Fruit fly (Drosophila melanogaster): ENCODE data around the gene Wdr37.

Wdr37 gene

dm6 chr3R:18448059-18448979 lies 45.8 kb upstream of the Wdr37 start (continued):
- TF ChIP-seq Neu2 (GFP tag; optimal IDR thresholded peaks at IDR 0.05; ENCODE audit: borderline replicate concordance): no peak
- TF ChIP-seq Lhr (GFP tag; optimal IDR thresholded peaks at IDR 0.05): no peak
- TF ChIP-seq CG12104 (GFP tag; optimal IDR thresholded peaks at IDR 0.05): no peak
- no peak for TF ChIP-seq hbn (GFP tag; IDR thresholded peaks at IDR 0.05; ENCODE audit: partially characterized antibody)
- no peak for TF ChIP-seq bsh (GFP tag; optimal IDR thresholded peaks at IDR 0.05)
- TF ChIP-seq CG12659 (GFP tag; optimal IDR thresholded peaks at IDR 0.05): peak; percentile 7
- TF ChIP-seq CG6654 (GFP tag; optimal IDR thresholded peaks at IDR 0.05): no peak
- TF ChIP-seq CG12942 (GFP tag; optimal IDR thresholded peaks at IDR 0.05): no peak
- no peak for TF ChIP-seq tna (GFP tag; IDR thresholded peaks at IDR 0.05; ENCODE audit: partially characterized antibody)
- no peak for TF ChIP-seq HLH4C (GFP tag; IDR thresholded peaks at IDR 0.05; ENCODE audit: partially characterized antibody)
- no peak for TF ChIP-seq ems (GFP tag; optimal IDR thresholded peaks at IDR 0.05)
- no peak for TF ChIP-seq sens (GFP tag)
- peak; percentile 45 for TF ChIP-seq Dek (tag; optimal IDR thresholded peaks at IDR 0.05)
- peak; percentile 57 for TF ChIP-seq CG30403 (GFP tag; optimal IDR thresholded peaks at IDR 0.05)
- TF ChIP-seq dan (GFP tag; IDR thresholded peaks at IDR 0.05): no peak
- TF ChIP-seq pzg (GFP tag; optimal IDR thresholded peaks at IDR 0.05): no peak
- TF ChIP-seq CG13775 (GFP tag; optimal IDR thresholded peaks at IDR 0.05): peak; percentile 46
- TF ChIP-seq sens-2 (GFP tag; IDR thresholded peaks at IDR 0.05): no peak
- peak; percentile 20 for TF ChIP-seq vfl (GFP tag; optimal IDR thresholded peaks at IDR 0.05)
- no peak for TF ChIP-seq da (GFP tag; optimal IDR thresholded peaks at IDR 0.05)
- TF ChIP-seq CG18262 (tag; optimal IDR thresholded peaks at IDR 0.05): no peak
- TF ChIP-seq dpn (GFP tag; optimal IDR thresholded peaks at IDR 0.05): peak in 1 of 2 experiments; percentile 32
- TF ChIP-seq CG16863 (GFP tag; optimal IDR thresholded peaks at IDR 0.05): no peak
- TF ChIP-seq Pdp1 (GFP tag; optimal IDR thresholded peaks at IDR 0.05): no peak
- TF ChIP-seq dm (GFP tag; optimal IDR thresholded peaks at IDR 0.05): no peak
- TF ChIP-seq Myb (GFP tag; optimal IDR thresholded peaks at IDR 0.05): peak; percentile 40
- TF ChIP-seq CG9727 (GFP tag; optimal IDR thresholded peaks at IDR 0.05): peak; percentile 57
- TF ChIP-seq NfI (GFP tag; optimal IDR thresholded peaks at IDR 0.05): no peak
- peak; percentile 32 for TF ChIP-seq tio (GFP tag; optimal IDR thresholded peaks at IDR 0.05)
- peak; percentile 50; the same call in 1 of the 2 replicates for TF ChIP-seq CG32532 (GFP tag; IDR thresholded peaks at IDR 0.05)
- no peak for TF ChIP-seq Rx (GFP tag; IDR thresholded peaks at IDR 0.05)
- no peak for TF ChIP-seq CG8478 (optimal IDR thresholded peaks at IDR 0.05)
- TF ChIP-seq stwl (tag; optimal IDR thresholded peaks at IDR 0.05): no peak
- no peak for TF ChIP-seq Elba2 (GFP tag; optimal IDR thresholded peaks at IDR 0.05)
- TF ChIP-seq CG8359 (GFP tag; optimal IDR thresholded peaks at IDR 0.05; ENCODE audit: borderline replicate concordance): no peak
- no peak for TF ChIP-seq exex (tag; optimal IDR thresholded peaks at IDR 0.05)
- TF ChIP-seq ind (GFP tag; optimal IDR thresholded peaks at IDR 0.05): peak; percentile 26
- no peak for TF ChIP-seq Ada2b (GFP tag; IDR thresholded peaks at IDR 0.05)
- peak; percentile 67 for TF ChIP-seq Usf (GFP tag; optimal IDR thresholded peaks at IDR 0.05)
- TF ChIP-seq lilli (GFP tag; optimal IDR thresholded peaks at IDR 0.05): peak; percentile 70
- TF ChIP-seq Camta (GFP tag; optimal IDR thresholded peaks at IDR 0.05): no peak
- TF ChIP-seq otp (GFP tag; IDR thresholded peaks at IDR 0.05): no peak
- TF ChIP-seq gt (GFP tag; IDR thresholded peaks at IDR 0.05): no peak
- TF ChIP-seq Antp (GFP tag; optimal IDR thresholded peaks at IDR 0.05): no peak
- peak; percentile 34 for TF ChIP-seq maf-S (GFP tag; optimal IDR thresholded peaks at IDR 0.05)
- no peak for TF ChIP-seq CG3065 (GFP tag; optimal IDR thresholded peaks at IDR 0.05)
- no peak for TF ChIP-seq Hr51 (GFP tag; optimal IDR thresholded peaks at IDR 0.05)
- TF ChIP-seq Atf-2 (GFP tag; optimal IDR thresholded peaks at IDR 0.05): peak; percentile 4
- no peak for TF ChIP-seq CG1233 (GFP tag; optimal IDR thresholded peaks at IDR 0.05)
